Worm (Caenorhabditis elegans) whole organism, young adult: Measurements from ENCODE around the gene eat-3.

Experiments used
- B0035.1 ChIP-seq: sonication (generic microtip); optimal IDR thresholded peaks from 2 replicates; lab custom pipeline; 2016; ENCODE audit warnings: missing genetic modification characterization, mild to moderate bottlenecking, missing compliant biosample characterization, missing genotype, missing genetic modification reagents
- B0261.1 ChIP-seq: sonication (generic microtip); optimal IDR thresholded peaks from 2 replicates; lab custom pipeline; 2016; ENCODE audit warnings: mild to moderate bottlenecking, missing genetic modification characterization, moderate library complexity, missing compliant biosample characterization
- F23B12.7 ChIP-seq: sonication (generic microtip); optimal IDR thresholded peaks from 2 replicates; lab custom pipeline; 2017; ENCODE audit warnings: missing genetic modification characterization, mild to moderate bottlenecking, missing compliant biosample characterization, antibody characterized with exemption, moderate library complexity; ENCODE audit not compliant: insufficient read depth
- F33H1.4 ChIP-seq: fragments of 200-800 bp; sonication (Bioruptor generic); IDR thresholded peaks from 2 replicates; pipeline ENCODE4 v1.3.6; 2022; ENCODE audit warnings: missing genetic modification reagents, missing genetic modification characterization, missing compliant biosample characterization
- F55B11.4 ChIP-seq: sonication (generic microtip); optimal IDR thresholded peaks from 2 replicates; lab custom pipeline; 2016; ENCODE audit warnings: missing compliant biosample characterization, missing genetic modification characterization, borderline replicate concordance; ENCODE audit not compliant: insufficient read depth
- F57A8.1 ChIP-seq: fragments of 200-800 bp; sonication (Bioruptor generic); optimal IDR thresholded peaks from 2 replicates; lab custom pipeline; 2018; ENCODE audit warnings: mild to moderate bottlenecking, missing genetic modification characterization, moderate library complexity, missing compliant biosample characterization
- K11D2.4 ChIP-seq: fragments of 200-800 bp; sonication (Bioruptor generic); IDR thresholded peaks from 2 replicates; pipeline ENCODE4 v1.3.6; 2022; ENCODE audit warnings: missing genetic modification reagents, missing genetic modification characterization, missing compliant biosample characterization
- K12H6.12 ChIP-seq: fragments of 200-800 bp; sonication (Bioruptor generic); optimal IDR thresholded peaks from 2 replicates; lab custom pipeline; 2018; ENCODE audit warnings: mild to moderate bottlenecking, missing genetic modification characterization, missing compliant biosample characterization
- T07F8.4 ChIP-seq: sonication (generic microtip); optimal IDR thresholded peaks from 2 replicates; lab custom pipeline; 2016; ENCODE audit warnings: mild to moderate bottlenecking, missing genetic modification characterization, moderate library complexity, missing compliant biosample characterization
- ama-1 ChIP-seq, 3 experiments: fragments of 150-350 bp in 1 of 3; sonication (generic microtip) in 2 of 3; optimal IDR thresholded peaks; 2 replicates each; lab custom pipeline; 2014 to 2018; ENCODE audit warnings: missing biosample characterization in 2 of 3, missing genetic modification characterization in 2 of 3, missing genetic modification reagents in 2 of 3
- attf-5 ChIP-seq: fragments of 200-800 bp; sonication (Bioruptor generic); optimal IDR thresholded peaks from 2 replicates; lab custom pipeline; 2018; ENCODE audit warnings: mild to moderate bottlenecking, missing genetic modification characterization, missing compliant biosample characterization
- bed-1 ChIP-seq: fragments of 200-800 bp; sonication (Bioruptor generic); IDR thresholded peaks from 2 replicates; pipeline ENCODE4 v1.3.6; 2022; ENCODE audit warnings: missing genetic modification reagents, missing genetic modification characterization, missing compliant biosample characterization
- bed-2 ChIP-seq: fragments of 200-800 bp; sonication (Bioruptor generic); IDR thresholded peaks from 2 replicates; pipeline ENCODE4 v1.3.6; 2022; ENCODE audit warnings: missing genetic modification reagents, missing genetic modification characterization, missing compliant biosample characterization
- cebp-1 ChIP-seq, 2 experiments: fragments of 200-800 bp in 1 of 2; sonication (Bioruptor generic) in 1 of 2; sonication (generic microtip) in 1 of 2; IDR thresholded peaks in 1 of 2; optimal IDR thresholded peaks in 1 of 2; 2 replicates each; pipeline versions ENCODE4 v1.3.6 to Lab custom; 2017 to 2022; ENCODE audit warnings: missing compliant biosample characterization in 2 of 2, missing genetic modification characterization in 2 of 2, mild to moderate bottlenecking in 1 of 2, missing genetic modification reagents in 1 of 2, moderate library complexity in 1 of 2
- ceh-100 ChIP-seq: fragments of 200-800 bp; sonication (Bioruptor generic); IDR thresholded peaks from 2 replicates; pipeline ENCODE4 v1.3.6; 2022; ENCODE audit warnings: missing genetic modification reagents, missing genetic modification characterization, missing compliant biosample characterization
- ceh-27 ChIP-seq: fragments of 200-800 bp; sonication (Bioruptor generic); optimal IDR thresholded peaks from 2 replicates; lab custom pipeline; 2018; ENCODE audit warnings: mild to moderate bottlenecking, missing genetic modification characterization, moderate library complexity, missing compliant biosample characterization
- ceh-58 ChIP-seq: fragments of 200-800 bp; sonication (Bioruptor generic); IDR thresholded peaks from 2 replicates; pipeline ENCODE4 v1.3.6; 2022; ENCODE audit warnings: missing genetic modification characterization, missing compliant biosample characterization
- chd-7 ChIP-seq: sonication (generic microtip); optimal IDR thresholded peaks from 2 replicates; lab custom pipeline; 2016; ENCODE audit warnings: mild to moderate bottlenecking, missing genetic modification characterization, moderate library complexity, missing compliant biosample characterization
- dpff-1 ChIP-seq: sonication (generic microtip); optimal IDR thresholded peaks from 2 replicates; lab custom pipeline; 2017; ENCODE audit warnings: mild to moderate bottlenecking, missing genetic modification characterization, missing compliant biosample characterization
- egl-18 ChIP-seq: fragments of 200-800 bp; sonication (Bioruptor generic); IDR thresholded peaks from 2 replicates; pipeline ENCODE4 v1.3.6; 2022; ENCODE audit warnings: missing genetic modification reagents, missing genetic modification characterization, missing compliant biosample characterization
- egrh-3 ChIP-seq: fragments of 200-800 bp; sonication (Bioruptor generic); IDR thresholded peaks from 2 replicates; pipeline ENCODE4 v1.3.6; 2022; ENCODE audit warnings: missing genetic modification reagents, missing genetic modification characterization, missing compliant biosample characterization
- gei-17 ChIP-seq: fragments of 200-800 bp; sonication (Bioruptor generic); optimal IDR thresholded peaks from 2 replicates; lab custom pipeline; 2018; ENCODE audit warnings: mild to moderate bottlenecking, missing genetic modification characterization, missing compliant biosample characterization
- hlh-12 ChIP-seq: sonication (generic microtip); optimal IDR thresholded peaks from 2 replicates; lab custom pipeline; 2016; ENCODE audit warnings: missing genetic modification characterization, missing compliant biosample characterization
- hlh-26 ChIP-seq: fragments of 200-800 bp; sonication (Bioruptor generic); conservative IDR thresholded peaks from 2 replicates; pipeline ENCODE4 v1.3.6; 2022; ENCODE audit warnings: missing genetic modification reagents, missing genetic modification characterization, missing compliant biosample characterization
- hrde-1 ChIP-seq: sonication (generic microtip); optimal IDR thresholded peaks from 2 replicates; lab custom pipeline; 2016; ENCODE audit warnings: missing genetic modification characterization, mild to moderate bottlenecking, missing compliant biosample characterization, moderate library complexity, missing genotype, missing genetic modification reagents, borderline replicate concordance
- let-607 ChIP-seq, 2 experiments: fragments of 200-800 bp in 1 of 2; sonication (Bioruptor generic) in 1 of 2; sonication (generic microtip) in 1 of 2; optimal IDR thresholded peaks; 2 replicates each; lab custom pipeline; 2016 to 2018; ENCODE audit warnings: mild to moderate bottlenecking in 2 of 2, missing compliant biosample characterization in 2 of 2, missing genetic modification characterization in 2 of 2, moderate library complexity in 2 of 2, missing genotype in 1 of 2
- lin-40 ChIP-seq: sonication (generic microtip); optimal IDR thresholded peaks from 2 replicates; lab custom pipeline; 2016; ENCODE audit warnings: missing genetic modification characterization, mild to moderate bottlenecking, missing compliant biosample characterization, missing genotype, missing genetic modification reagents
- lin-54 ChIP-seq: fragments of 200-800 bp; sonication (Bioruptor generic); optimal IDR thresholded peaks from 2 replicates; lab custom pipeline; 2018; ENCODE audit warnings: mild to moderate bottlenecking, missing genetic modification characterization, missing compliant biosample characterization
- lsy-27 ChIP-seq: sonication (generic microtip); optimal IDR thresholded peaks from 2 replicates; lab custom pipeline; 2017; ENCODE audit warnings: missing genetic modification characterization, mild to moderate bottlenecking, missing compliant biosample characterization, antibody characterized with exemption, missing genotype, borderline replicate concordance; ENCODE audit not compliant: insufficient read depth
- madf-10 ChIP-seq: sonication (generic microtip); optimal IDR thresholded peaks from 2 replicates; lab custom pipeline; 2016; ENCODE audit warnings: mild to moderate bottlenecking, missing genetic modification characterization, missing compliant biosample characterization
- madf-3 ChIP-seq: fragments of 200-800 bp; sonication (Bioruptor generic); IDR thresholded peaks from 2 replicates; pipeline ENCODE4 v1.3.6; 2022; ENCODE audit warnings: missing genetic modification reagents, missing genetic modification characterization, missing compliant biosample characterization
- madf-6 ChIP-seq: fragments of 200-800 bp; sonication (Bioruptor generic); IDR thresholded peaks from 2 replicates; pipeline ENCODE4 v1.3.6; 2022; ENCODE audit warnings: missing genetic modification reagents, missing genetic modification characterization, missing compliant biosample characterization
- mcd-1 ChIP-seq: fragments of 200-800 bp; sonication (Bioruptor generic); IDR thresholded peaks from 2 replicates; pipeline ENCODE4 v1.3.6; 2022; ENCODE audit warnings: missing genetic modification reagents, missing genetic modification characterization, missing compliant biosample characterization
- mes-4 ChIP-seq: sonication (generic microtip); optimal IDR thresholded peaks from 2 replicates; lab custom pipeline; 2016; ENCODE audit warnings: missing genotype, missing genetic modification characterization, missing compliant biosample characterization
- mxl-1 ChIP-seq: sonication (generic microtip); optimal IDR thresholded peaks from 2 replicates; lab custom pipeline; 2016; ENCODE audit warnings: missing genetic modification characterization, missing compliant biosample characterization
- nhr-120 ChIP-seq: fragments of 200-800 bp; sonication (Bioruptor generic); IDR thresholded peaks from 2 replicates; pipeline ENCODE4 v1.3.6; 2022; ENCODE audit warnings: missing genetic modification characterization, missing compliant biosample characterization
- nhr-27 ChIP-seq: fragments of 200-800 bp; sonication (Bioruptor generic); optimal IDR thresholded peaks from 2 replicates; lab custom pipeline; 2018; ENCODE audit warnings: mild to moderate bottlenecking, missing genetic modification characterization, moderate library complexity, missing compliant biosample characterization
- rpc-1 ChIP-seq, 2 experiments: fragments of 150-350 bp in 1 of 2; sonication (generic microtip) in 1 of 2; optimal IDR thresholded peaks; 2 replicates each; lab custom pipeline; 2014 to 2018; ENCODE audit warnings: missing biosample characterization in 1 of 2, missing genetic modification characterization in 1 of 2, missing genetic modification reagents in 1 of 2, missing genotype in 1 of 2
- snpc-1.1 ChIP-seq: sonication (generic microtip); optimal IDR thresholded peaks from 2 replicates; lab custom pipeline; 2017; ENCODE audit warnings: missing genetic modification characterization, mild to moderate bottlenecking, missing compliant biosample characterization, antibody characterized with exemption, moderate library complexity, missing genotype, missing genetic modification reagents; ENCODE audit not compliant: insufficient read depth
- snpc-1.3 ChIP-seq: sonication (generic microtip); optimal IDR thresholded peaks from 2 replicates; lab custom pipeline; 2017; ENCODE audit warnings: missing genetic modification characterization, mild to moderate bottlenecking, missing compliant biosample characterization, antibody characterized with exemption, moderate library complexity, missing genotype, missing genetic modification reagents; ENCODE audit not compliant: insufficient read depth
- snpc-3.4 ChIP-seq: sonication (generic microtip); optimal IDR thresholded peaks from 2 replicates; lab custom pipeline; 2017; ENCODE audit warnings: missing genetic modification characterization, mild to moderate bottlenecking, missing compliant biosample characterization, antibody characterized with exemption, moderate library complexity, missing genotype, missing genetic modification reagents
- tbp1 ChIP-seq: fragments of 200-800 bp; sonication (Bioruptor generic); optimal IDR thresholded peaks from 2 replicates; lab custom pipeline; 2018; ENCODE audit warnings: mild to moderate bottlenecking, missing genetic modification characterization, missing compliant biosample characterization
- tlf-1 ChIP-seq: fragments of 200-800 bp; sonication (Bioruptor generic); optimal IDR thresholded peaks from 2 replicates; lab custom pipeline; 2018; ENCODE audit warnings: mild to moderate bottlenecking, missing genetic modification characterization, missing compliant biosample characterization
- unc-62 ChIP-seq: fragments of 150-350 bp; optimal IDR thresholded peaks from 2 replicates; lab custom pipeline; 2014; ENCODE audit warnings: missing biosample characterization, missing genetic modification reagents, missing genetic modification characterization
- ztf-18 ChIP-seq: sonication (generic microtip); optimal IDR thresholded peaks from 2 replicates; lab custom pipeline; 2016; ENCODE audit warnings: missing genotype, mild to moderate bottlenecking, missing genetic modification characterization, missing compliant biosample characterization

Gene eat-3

DNA sequence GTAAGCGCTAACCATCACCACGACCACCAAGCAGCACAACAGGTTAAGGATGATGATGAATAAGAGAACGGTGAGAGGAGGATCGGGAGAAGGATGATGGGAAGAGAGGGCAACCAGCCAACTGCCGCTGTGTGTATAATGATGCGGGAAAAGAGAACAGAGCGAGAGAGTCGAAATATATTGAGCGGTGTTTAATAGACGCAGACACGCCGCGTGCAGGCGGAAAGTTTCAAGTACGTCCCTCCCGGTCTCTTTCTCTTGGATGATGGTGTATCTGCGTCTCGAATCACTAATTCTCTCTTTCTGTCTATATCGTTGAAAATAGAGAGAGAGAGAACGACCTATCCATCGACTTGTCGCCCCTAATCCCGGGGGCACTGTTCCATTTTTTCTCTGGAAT, 32.0 kb downstream of the eat-3 start (continued):
- TF ChIP-seq egrh-3 (GFP tag; lab: Robert Waterston, UW) (no peak), tbp1 (GFP tag; lab: Kevin White, UChicago) (peak; percentile 9), chd-7 (no peak), madf-10 (no peak), lin-40 (peak; percentile 8), B0261.1 (tag; lab: Kevin White, UChicago) (no peak), ztf-18 (tag; lab: Kevin White, UChicago) (no peak), bed-1 (GFP tag; lab: Robert Waterston, UW) (no peak), madf-6 (GFP tag; lab: Robert Waterston, UW) (no peak), T07F8.4 (tag; lab: Kevin White, UChicago) (no peak), nhr-120 (GFP tag; lab: Robert Waterston, UW) (no peak), madf-3 (GFP tag; lab: Robert Waterston, UW) (no peak), F23B12.7 (no peak), ceh-58 (GFP tag; lab: Robert Waterston, UW) (no peak), mcd-1 (GFP tag; lab: Robert Waterston, UW) (no peak), mes-4 (tag; lab: Kevin White, UChicago) (no peak), lin-54 (no peak), snpc-1.1 (tag; lab: Kevin White, UChicago) (no peak), hlh-12 (tag; lab: Kevin White, UChicago) (no peak), ama-1 (optimal IDR thresholded peaks at IDR 0.05; lab: Kevin White, UChicago) (no peak), ama-1 (GFP tag; optimal IDR thresholded peaks at IDR 0.05; lab: Kevin White, UChicago) (no peak), rpc-1 (optimal IDR thresholded peaks at IDR 0.05; lab: Kevin White, UChicago) (no peak), rpc-1 (tag; optimal IDR thresholded peaks at IDR 0.05; lab: Kevin White, UChicago) (no peak), let-607 (tag; optimal IDR thresholded peaks at IDR 0.05; lab: Kevin White, UChicago) (no peak), lsy-27 (tag; lab: Kevin White, UChicago) (no peak), snpc-1.3 (tag; lab: Kevin White, UChicago) (no peak)

DNA sequence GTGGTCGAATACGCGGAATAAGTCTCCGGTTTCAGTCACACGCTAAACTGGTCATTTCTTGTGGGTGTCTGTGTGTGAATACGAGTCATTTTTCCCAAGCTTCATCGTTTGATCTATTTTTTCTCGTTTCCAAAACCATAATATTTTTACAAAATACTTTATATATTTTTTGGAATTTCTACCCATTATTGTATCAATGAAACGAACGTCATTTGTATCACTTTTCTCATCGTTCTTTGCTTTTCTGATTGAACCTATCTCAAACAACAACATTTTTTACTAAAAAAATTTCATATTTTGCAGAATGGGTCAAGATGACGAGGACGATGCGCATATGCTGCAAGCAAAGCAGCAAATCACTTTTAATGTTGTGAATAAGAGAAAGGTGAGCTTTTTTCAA, 33.6 kb downstream of the eat-3 start, which contains the start of gene mel-11:
TSS of gene mel-11 (plus strand) at position 301 of the 400 bp plus-strand sequence.
- TF ChIP-seq egl-18 (no peak), ceh-100 (GFP tag; lab: Robert Waterston, UW) (no peak), gei-17 (no peak), cebp-1 (GFP tag; IDR thresholded peaks at IDR 0.05; lab: Robert Waterston, UW) (no peak), cebp-1 (tag; optimal IDR thresholded peaks at IDR 0.05; lab: Kevin White, UChicago) (no peak), F55B11.4 (no peak), lin-40 (no peak), hlh-26 (GFP tag; lab: Robert Waterston, UW) (no peak), F57A8.1 (GFP tag; lab: Kevin White, UChicago) (no peak), K11D2.4 (GFP tag; lab: Robert Waterston, UW) (no peak), nhr-27 (tag; lab: Kevin White, UChicago) (no peak)

DNA sequence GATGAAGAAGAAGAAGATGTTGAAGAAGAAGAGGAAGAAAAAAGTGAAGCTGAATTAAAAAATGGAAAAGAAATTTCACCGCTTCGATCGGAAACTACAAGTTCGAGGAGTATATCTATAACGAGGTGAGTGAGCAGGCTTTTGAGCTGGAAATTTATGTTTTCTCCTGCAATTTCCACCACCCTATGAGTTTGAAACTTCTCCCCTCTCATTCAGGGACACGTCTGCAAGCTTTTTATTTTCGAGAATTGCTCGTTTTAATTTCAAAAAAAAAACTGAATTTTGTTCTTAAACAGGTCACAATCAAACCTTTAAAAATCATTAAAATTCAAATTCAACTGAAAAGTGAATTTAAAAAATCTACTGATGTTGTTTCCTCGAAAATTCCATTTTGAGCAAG, 37.6 kb downstream of the eat-3 start:
- TF ChIP-seq let-607 (tag; optimal IDR thresholded peaks at IDR 0.05; lab: Kevin White, UChicago) (no peak), mxl-1 (tag; lab: Kevin White, UChicago) (no peak), attf-5 (no peak), ceh-27 (GFP tag; lab: Kevin White, UChicago) (no peak), F33H1.4 (GFP tag; lab: Robert Waterston, UW) (no peak), K12H6.12 (no peak), snpc-3.4 (tag; lab: Kevin White, UChicago) (no peak), chd-7 (no peak), unc-62 (GFP tag; lab: Kevin White, UChicago) (no peak), hrde-1 (tag; lab: Kevin White, UChicago) (no peak), B0035.1 (no peak), hlh-12 (tag; lab: Kevin White, UChicago) (no peak), bed-2 (no peak), dpff-1 (tag; lab: Kevin White, UChicago) (no peak), tlf-1 (GFP tag; lab: Kevin White, UChicago) (no peak)
